Worm (Caenorhabditis elegans) whole organism, midembryonic: Measurements from ENCODE around the gene M03F8.5.

Experiments used
- T22C8.4 ChIP-seq: fragments of 200-800 bp; sonication (Bioruptor generic); IDR thresholded peaks from 2 replicates; pipeline ENCODE4 v1.3.6; 2022; ENCODE audit warnings: missing genetic modification characterization, missing compliant biosample characterization
- flt-1 ChIP-seq: fragments of 200-800 bp; sonication (Bioruptor generic); IDR thresholded peaks from 2 replicates; pipeline ENCODE4 v1.3.6; 2022; ENCODE audit warnings: missing genetic modification characterization, missing compliant biosample characterization
- klf-2 ChIP-seq: fragments of 200-800 bp; sonication (Bioruptor generic); conservative IDR thresholded peaks from 2 replicates; pipeline ENCODE4 v1.3.6; 2022; ENCODE audit warnings: missing genetic modification reagents, missing genetic modification characterization, missing compliant biosample characterization
- med-1 ChIP-seq: sonication (generic microtip); optimal IDR thresholded peaks from 2 replicates; lab custom pipeline; 2017; ENCODE audit warnings: missing genetic modification characterization, mild to moderate bottlenecking, missing compliant biosample characterization, antibody characterized with exemption, missing genetic modification reagents; ENCODE audit not compliant: insufficient read depth
- ref-1 ChIP-seq: fragments of 200-800 bp; sonication (Bioruptor generic); conservative IDR thresholded peaks from 2 replicates; pipeline ENCODE4 v1.3.6; 2022; ENCODE audit warnings: missing genetic modification reagents, missing genetic modification characterization, missing compliant biosample characterization
- tab-1 ChIP-seq: fragments of 200-800 bp; sonication (Bioruptor generic); IDR thresholded peaks from 2 replicates; pipeline ENCODE4 v1.3.6; 2022; ENCODE audit warnings: missing genetic modification characterization, missing compliant biosample characterization
- ztf-23 ChIP-seq: fragments of 200-800 bp; sonication (Bioruptor generic); IDR thresholded peaks from 2 replicates; pipeline ENCODE4 v1.3.6; 2022; ENCODE audit warnings: missing genetic modification reagents, missing genetic modification characterization, missing compliant biosample characterization
- ztf-29 ChIP-seq: fragments of 200-800 bp; sonication (Bioruptor generic); IDR thresholded peaks from 2 replicates; pipeline ENCODE4 v1.3.6; 2022; ENCODE audit warnings: missing genetic modification reagents, missing genetic modification characterization, missing compliant biosample characterization

- TF ChIP-seq flt-1 (GFP tag; lab: Robert Waterston, UW) (no peak), ztf-29 (GFP tag; lab: Robert Waterston, UW) (no peak), ref-1 (GFP tag; lab: Robert Waterston, UW) (no peak), med-1 (GFP tag; lab: Kevin White, UChicago) (no peak), tab-1 (GFP tag; lab: Robert Waterston, UW) (no peak), T22C8.4 (GFP tag; lab: Robert Waterston, UW) (no peak), klf-2 (GFP tag; lab: Robert Waterston, UW) (no peak), ztf-23 (GFP tag; lab: Robert Waterston, UW) (no peak)
Observed at ce11 chrV:5888820-5889219, 47.8 kb downstream of the M03F8.5 start.
